Fruit fly (Drosophila melanogaster): ENCODE measurements around the gene Nasp.

The Nasp gene

dm6 chr3R:8787538-8788282 is 40.1 kb downstream of the Nasp start:
- TF ChIP-seq Sin3A (optimal IDR thresholded peaks at IDR 0.05), result no peak
- no peak for TF ChIP-seq insv (optimal IDR thresholded peaks at IDR 0.05)
- no peak for TF ChIP-seq psq (optimal IDR thresholded peaks at IDR 0.05)
- TF ChIP-seq ttk (optimal IDR thresholded peaks at IDR 0.05), result no peak
- no peak for TF ChIP-seq h (optimal IDR thresholded peaks at IDR 0.05)
- TF ChIP-seq Myc (optimal IDR thresholded peaks at IDR 0.05), result no peak

- no peak for TF ChIP-seq psq (optimal IDR thresholded peaks at IDR 0.05)
- no peak for TF ChIP-seq Myc (optimal IDR thresholded peaks at IDR 0.05)
- no peak for TF ChIP-seq Sin3A (optimal IDR thresholded peaks at IDR 0.05)
- no peak for TF ChIP-seq h (optimal IDR thresholded peaks at IDR 0.05)
Observed at dm6 chr3R:8788722-8789400, 41.3 kb downstream of the Nasp start.

dm6 chr3R:8792463-8793175 is 45.0 kb downstream of the Nasp start:
- TF ChIP-seq h (optimal IDR thresholded peaks at IDR 0.05) (no peak), Myc (optimal IDR thresholded peaks at IDR 0.05) (no peak), insv (optimal IDR thresholded peaks at IDR 0.05) (no peak), ttk (optimal IDR thresholded peaks at IDR 0.05) (no peak), psq (optimal IDR thresholded peaks at IDR 0.05) (no peak), Sin3A (optimal IDR thresholded peaks at IDR 0.05) (no peak)

- no peak for TF ChIP-seq Myc (optimal IDR thresholded peaks at IDR 0.05)
- TF ChIP-seq h (optimal IDR thresholded peaks at IDR 0.05), result no peak
- TF ChIP-seq insv (optimal IDR thresholded peaks at IDR 0.05), result no peak
- TF ChIP-seq Sin3A (optimal IDR thresholded peaks at IDR 0.05), result no peak
- TF ChIP-seq psq (optimal IDR thresholded peaks at IDR 0.05), result no peak
- TF ChIP-seq ttk (optimal IDR thresholded peaks at IDR 0.05), result no peak
Observed at dm6 chr3R:8793726-8794125, 46.1 kb downstream of the Nasp start.

- TF ChIP-seq psq (optimal IDR thresholded peaks at IDR 0.05), result no peak
- TF ChIP-seq insv (optimal IDR thresholded peaks at IDR 0.05), result no peak
- no peak for TF ChIP-seq ttk (optimal IDR thresholded peaks at IDR 0.05)
- no peak for TF ChIP-seq h (optimal IDR thresholded peaks at IDR 0.05)
- no peak for TF ChIP-seq Myc (optimal IDR thresholded peaks at IDR 0.05)
- no peak for TF ChIP-seq Sin3A (optimal IDR thresholded peaks at IDR 0.05)
Observed at dm6 chr3R:8794384-8794783, 46.8 kb downstream of the Nasp start, which contains the start of gene Ir85a. TSS of gene Ir85a (plus strand) at chr3R:8794684.

dm6 chr3R:8798332-8798731 is 50.7 kb downstream of the Nasp start:
- TF ChIP-seq Myc (optimal IDR thresholded peaks at IDR 0.05) (no peak), h (optimal IDR thresholded peaks at IDR 0.05) (no peak), ttk (optimal IDR thresholded peaks at IDR 0.05) (no peak), psq (optimal IDR thresholded peaks at IDR 0.05) (no peak), Sin3A (optimal IDR thresholded peaks at IDR 0.05) (no peak), insv (optimal IDR thresholded peaks at IDR 0.05) (no peak)

- TF ChIP-seq psq (optimal IDR thresholded peaks at IDR 0.05) (no peak), insv (optimal IDR thresholded peaks at IDR 0.05) (no peak), Myc (optimal IDR thresholded peaks at IDR 0.05) (no peak), Sin3A (optimal IDR thresholded peaks at IDR 0.05) (no peak)
Observed at dm6 chr3R:8799866-8800265, 52.3 kb downstream of the Nasp start.

- no peak for TF ChIP-seq ttk (optimal IDR thresholded peaks at IDR 0.05)
- TF ChIP-seq Myc (optimal IDR thresholded peaks at IDR 0.05), result no peak
- no peak for TF ChIP-seq psq (optimal IDR thresholded peaks at IDR 0.05)
Observed at dm6 chr3R:8801126-8801762, 53.6 kb downstream of the Nasp start, which contains the start of the genes Pif1A, Pif1B and CCT7. TSS of gene Pif1A (minus strand) at chr3R:8801176. TSS of gene Pif1B (minus strand) at chr3R:8801176. TSS of gene CCT7 (plus strand) at chr3R:8801564.
